Fruit fly (Drosophila melanogaster): ENCODE results near the gene X11Lbeta.

Gene X11Lbeta

dm6 chrX:10602057-10602764 lies 25.3 kb upstream of the X11Lbeta start, which contains the start of gene CG1628 (continued):
- peak; percentile 36 for TF ChIP-seq CG18599 (GFP tag; optimal IDR thresholded peaks at IDR 0.05)
- TF ChIP-seq CG17186 (GFP tag; optimal IDR thresholded peaks at IDR 0.05), result no peak
- no peak for TF ChIP-seq CG13775 (GFP tag; optimal IDR thresholded peaks at IDR 0.05)
- peak; percentile 39; the same call in 1 of the 2 replicates for TF ChIP-seq Nf-YA (GFP tag; IDR thresholded peaks at IDR 0.05)
- TF ChIP-seq CG6654 (GFP tag; optimal IDR thresholded peaks at IDR 0.05), result no peak

- TF ChIP-seq crol (GFP tag; IDR thresholded peaks at IDR 0.05) (no peak), pan (optimal IDR thresholded peaks at IDR 0.05) (no peak), pan (GFP tag; optimal IDR thresholded peaks at IDR 0.05 in 1 of 2, IDR thresholded peaks at IDR 0.05 in 1 of 2) (peak in 1 of 2 experiments; percentile 21), sens (GFP tag) (peak; percentile 34), Hr39 (optimal IDR thresholded peaks at IDR 0.05) (peak; percentile 93), stwl (tag; optimal IDR thresholded peaks at IDR 0.05) (no peak), Jarid2 (GFP tag; optimal IDR thresholded peaks at IDR 0.05) (no peak), Rx (GFP tag; IDR thresholded peaks at IDR 0.05) (no peak), odd (GFP tag; optimal IDR thresholded peaks at IDR 0.05) (no peak)
Measured at dm6 chrX:10606889-10607478, 20.6 kb upstream of the X11Lbeta start.

DNA sequence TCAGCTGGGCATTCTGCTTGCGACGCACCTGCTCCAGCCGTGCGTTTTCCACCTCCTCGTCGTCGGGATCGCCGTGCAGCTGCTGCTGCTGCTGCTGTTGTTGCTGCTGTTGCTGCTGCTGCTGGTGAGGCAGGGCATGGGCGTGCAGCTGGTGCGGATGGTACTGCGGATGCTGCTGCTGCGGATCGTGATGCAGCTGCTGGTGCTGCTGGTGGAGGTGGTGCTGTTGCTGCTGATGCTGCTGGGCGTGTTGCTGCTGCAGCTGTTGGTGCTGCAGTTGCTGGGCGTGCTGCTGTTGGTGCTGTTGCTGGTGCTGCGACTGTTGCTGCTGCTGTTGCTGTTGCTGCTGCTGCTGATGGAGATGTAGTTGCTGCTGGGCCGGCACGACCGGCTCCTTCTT lies 19.9 kb upstream of the X11Lbeta start:
- TF ChIP-seq dm (GFP tag; optimal IDR thresholded peaks at IDR 0.05) (no peak), Med (GFP tag) (peak; percentile 19), CG7987 (GFP tag; optimal IDR thresholded peaks at IDR 0.05) (no peak), ssp (GFP tag; IDR thresholded peaks at IDR 0.05) (no peak), CG14965 (GFP tag; optimal IDR thresholded peaks at IDR 0.05; ENCODE audit: borderline replicate concordance) (no peak), Ets65A (GFP tag) (peak; percentile 10), Dfd (GFP tag; optimal IDR thresholded peaks at IDR 0.05) (peak in 1 of 2 experiments; percentile 16), corto (GFP tag; optimal IDR thresholded peaks at IDR 0.05) (no peak), CG9437 (GFP tag; optimal IDR thresholded peaks at IDR 0.05) (no peak), Gsc (GFP tag; IDR thresholded peaks at IDR 0.05) (no peak)

DNA sequence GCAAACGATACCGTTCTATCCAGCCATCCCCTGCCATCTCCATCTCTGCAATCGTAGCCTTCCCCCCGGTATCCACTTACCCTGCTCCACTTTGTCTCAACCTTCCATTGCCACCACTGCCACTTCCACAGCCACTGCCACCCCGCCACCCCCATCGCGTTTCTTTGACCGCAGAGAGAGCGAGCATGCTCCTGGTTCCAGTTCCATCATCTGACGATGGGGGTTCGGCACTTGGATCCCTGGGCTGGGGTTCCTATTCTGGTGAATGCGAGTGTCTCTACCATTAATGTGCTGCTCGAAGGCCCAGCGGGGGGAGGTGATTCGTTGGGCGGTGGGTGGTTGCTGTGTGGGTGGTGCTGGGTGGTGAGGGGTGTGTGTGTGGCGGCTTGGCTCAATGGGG lies 14.0 kb upstream of the X11Lbeta start:
- no peak for TF ChIP-seq CG2875 (GFP tag; optimal IDR thresholded peaks at IDR 0.05)
- peak; percentile 1 for TF ChIP-seq CG10543 (GFP tag; optimal IDR thresholded peaks at IDR 0.05)
- TF ChIP-seq fd96Cb (tag; optimal IDR thresholded peaks at IDR 0.05), result no peak
- 0 out of 2 replicates have a peak, but pooled peaks have one; percentile 14 for TF ChIP-seq Bgb (GFP tag; IDR thresholded peaks at IDR 0.05; ENCODE audit: partially characterized antibody)
- TF ChIP-seq CG11696 (GFP tag; IDR thresholded peaks at IDR 0.05), result peak; percentile 49; the same call in 1 of the 2 replicates
- TF ChIP-seq CG5245 (GFP tag; optimal IDR thresholded peaks at IDR 0.05), result no peak
- TF ChIP-seq CG15514 (GFP tag; optimal IDR thresholded peaks at IDR 0.05), result peak; percentile 97
- TF ChIP-seq crol (GFP tag; IDR thresholded peaks at IDR 0.05), result peak; percentile 64
- TF ChIP-seq CG18599 (GFP tag; optimal IDR thresholded peaks at IDR 0.05), result peak; percentile 25
- TF ChIP-seq CG17359 (tag; optimal IDR thresholded peaks at IDR 0.05), result no peak
- peak; percentile 56 for TF ChIP-seq CG13894 (tag; optimal IDR thresholded peaks at IDR 0.05)
- peak; percentile 29 for TF ChIP-seq Deaf1 (tag; optimal IDR thresholded peaks at IDR 0.05)
- peak; percentile 9 for TF ChIP-seq Hmr (GFP tag; optimal IDR thresholded peaks at IDR 0.05)
- TF ChIP-seq abd-A (tag; optimal IDR thresholded peaks at IDR 0.05), result peak; percentile 97
- TF ChIP-seq CG13424 (tag; optimal IDR thresholded peaks at IDR 0.05), result no peak
- peak; percentile 58 for TF ChIP-seq Ets65A (GFP tag)
